Worm (Caenorhabditis elegans): Measurements from ENCODE around the gene nhr-40.

DNA sequence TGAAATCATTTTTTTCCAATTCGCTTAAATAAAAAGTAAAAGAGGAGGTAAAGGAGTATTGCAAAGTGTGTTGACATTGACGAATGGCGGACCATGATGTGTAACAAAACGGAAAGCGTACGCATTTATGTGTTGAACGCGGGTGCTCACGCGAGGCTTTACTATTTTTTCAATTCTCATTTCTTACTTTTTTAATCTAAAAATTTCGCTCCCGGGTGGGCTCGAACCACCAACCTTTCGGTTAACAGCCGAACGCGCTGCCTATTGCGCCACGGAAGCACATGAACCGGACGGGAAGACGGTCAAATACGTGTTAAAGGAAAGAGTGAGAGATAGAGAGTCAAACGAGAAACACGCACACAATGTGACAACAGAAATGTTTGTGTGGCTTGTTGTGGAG is 44.5 kb upstream of the nhr-40 start:
- TF ChIP-seq lin-13 (GFP tag; optimal IDR thresholded peaks at IDR 0.05) (peak; percentile 71), nhr-6 (tag; optimal IDR thresholded peaks at IDR 0.05) (peak; percentile 64), rbr-2 (tag; optimal IDR thresholded peaks at IDR 0.05) (peak; percentile 69), F37D6.2 (tag; optimal IDR thresholded peaks at IDR 0.05) (peak; percentile 7), nhr-28 (tag; optimal IDR thresholded peaks at IDR 0.05) (peak; percentile 64), pqm-1 (tag; optimal IDR thresholded peaks at IDR 0.05) (no peak), ama-1 (optimal IDR thresholded peaks at IDR 0.05) (no peak), D1046.2 (GFP tag; IDR thresholded peaks at IDR 0.05) (no peak), zip-11 (GFP tag; IDR thresholded peaks at IDR 0.05) (0 out of 2 replicates have a peak, but pooled peaks have one; percentile 64)
